Worm (Caenorhabditis elegans): ENCODE results near the gene C54F6.3.

DNA sequence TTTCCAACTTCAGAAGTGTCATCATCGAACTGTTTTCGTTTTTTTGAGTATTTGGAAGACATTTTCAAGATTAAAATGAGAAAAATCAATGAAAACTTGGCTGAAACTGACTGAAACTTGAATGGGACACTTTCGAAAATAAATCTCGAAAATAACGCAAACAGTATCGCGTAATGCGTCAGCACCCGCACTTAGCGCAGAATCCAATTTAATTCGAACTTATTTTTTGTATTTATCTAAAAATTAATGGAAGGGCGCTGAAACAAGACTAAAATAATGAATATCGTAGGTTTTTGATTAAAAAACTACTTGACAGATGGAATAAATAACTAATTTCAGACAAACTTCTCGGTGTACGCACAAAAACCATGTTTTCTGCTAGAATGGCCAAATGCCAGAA is 42.5 kb downstream of the C54F6.3 start, which contains the start of the genes snu-66 and ints-9:
- TF ChIP-seq F13C5.2 (tag; optimal IDR thresholded peaks at IDR 0.05) (no peak), ama-1 (optimal IDR thresholded peaks at IDR 0.05) (no peak), tbx-37 (GFP tag; conservative IDR thresholded peaks at IDR 0.05) (no peak), sea-1 (GFP tag; conservative IDR thresholded peaks at IDR 0.05) (no peak), tbx-11 (GFP tag; IDR thresholded peaks at IDR 0.05) (no peak), scrt-1 (GFP tag; IDR thresholded peaks at IDR 0.05) (no peak)
